Worm (Caenorhabditis elegans): Measurements from ENCODE around the gene R08F11.4.

ce11 chrV:3774653-3775052, 30.7 kb downstream of the R08F11.4 start:
- no peak for TF ChIP-seq dao-5 (tag; optimal IDR thresholded peaks at IDR 0.05)
- TF ChIP-seq him-1 (tag; optimal IDR thresholded peaks at IDR 0.05): no peak

All from whole organism, L4/young adult.